Fruit fly (Drosophila melanogaster) whole organism, embryonic: Measurements from ENCODE around the gene CG6052.

Experiments
- Asciz ChIP-seq: fragments of 200-800 bp; sonication (Bioruptor generic); optimal IDR thresholded peaks from 2 replicates; lab custom pipeline; 2017; ENCODE audit warnings: missing biosample characterization, mild to moderate bottlenecking, missing genetic modification characterization, missing genetic modification reagents
- Atf6 ChIP-seq: fragments of 200-800 bp; sonication (Bioruptor generic); IDR thresholded peaks from 2 replicates; pipeline ENCODE4 v1.3.6; 2022; ENCODE audit warnings: missing biosample characterization, missing genetic modification characterization
- CG10979 ChIP-seq: fragments of 200-800 bp; sonication (Bioruptor generic); optimal IDR thresholded peaks from 2 replicates; lab custom pipeline; 2018; ENCODE audit warnings: missing biosample characterization, mild to moderate bottlenecking, missing genetic modification characterization, moderate library complexity
- CG12659 ChIP-seq: fragments of 200-800 bp; sonication (Bioruptor generic); optimal IDR thresholded peaks from 3 replicates; lab custom pipeline; 2017; ENCODE audit warnings: mild to moderate bottlenecking, missing biosample characterization, missing genetic modification reagents, missing genetic modification characterization
- CG14667 ChIP-seq: fragments of 200-800 bp; sonication (Bioruptor generic); IDR thresholded peaks from 2 replicates; pipeline ENCODE4 v1.3.6; 2022; ENCODE audit warnings: missing biosample characterization, missing genetic modification characterization
- CG17328 ChIP-seq: fragments of 200-800 bp; sonication (Bioruptor generic); IDR thresholded peaks from 2 replicates; pipeline ENCODE4 v1.3.6; 2022; ENCODE audit warnings: missing biosample characterization, missing genetic modification characterization
- CG18476 ChIP-seq: fragments of 200-800 bp; sonication (Bioruptor generic); optimal IDR thresholded peaks from 2 replicates; lab custom pipeline; 2016; ENCODE audit warnings: missing biosample characterization, mild to moderate bottlenecking, missing genetic modification characterization
- CG3065 ChIP-seq: fragments of 200-800 bp; sonication (Bioruptor generic); optimal IDR thresholded peaks from 2 replicates; lab custom pipeline; 2016; ENCODE audit warnings: missing biosample characterization, missing genetic modification characterization
- CG31388 ChIP-seq: fragments of 200-800 bp; sonication (Bioruptor generic); optimal IDR thresholded peaks from 2 replicates; lab custom pipeline; 2016; ENCODE audit warnings: missing biosample characterization, missing genetic modification characterization
- CG3407 ChIP-seq: fragments of 200-800 bp; sonication (Bioruptor generic); optimal IDR thresholded peaks from 2 replicates; lab custom pipeline; 2018; ENCODE audit warnings: missing biosample characterization, mild to moderate bottlenecking, missing genetic modification characterization
- CG4820 ChIP-seq: fragments of 200-800 bp; sonication (Bioruptor generic); optimal IDR thresholded peaks from 3 replicates; lab custom pipeline; 2016; ENCODE audit warnings: missing biosample characterization, missing genetic modification characterization
- CG4854 ChIP-seq: fragments of 200-800 bp; sonication (Bioruptor generic); optimal IDR thresholded peaks from 2 replicates; lab custom pipeline; 2016; ENCODE audit warnings: missing biosample characterization, missing genetic modification characterization, inconsistent platforms
- CG6175 ChIP-seq: fragments of 200-800 bp; sonication (Bioruptor generic); IDR thresholded peaks from 3 replicates; pipeline ENCODE4 v1.3.6; 2022; ENCODE audit warnings: missing biosample characterization, missing genetic modification characterization
- CG7372 ChIP-seq: fragments of 200-800 bp; sonication (Bioruptor generic); IDR thresholded peaks from 2 replicates; pipeline ENCODE4 v1.3.6; 2022; ENCODE audit warnings: missing biosample characterization, missing genetic modification characterization
- CG9932 ChIP-seq: fragments of 200-800 bp; sonication (Bioruptor generic); IDR thresholded peaks from 2 replicates; pipeline ENCODE4 v1.3.6; 2022; ENCODE audit warnings: missing biosample characterization, missing genetic modification characterization
- CTCF ChIP-seq: fragments of 200-800 bp; sonication (Bioruptor generic); optimal IDR thresholded peaks from 2 replicates; lab custom pipeline; 2017; ENCODE audit warnings: missing biosample characterization, mild to moderate bottlenecking, missing genetic modification characterization, moderate library complexity
- CrebB ChIP-seq: fragments of 200-800 bp; sonication (Bioruptor generic); optimal IDR thresholded peaks from 3 replicates; lab custom pipeline; 2018; ENCODE audit warnings: missing biosample characterization, mild to moderate bottlenecking, missing genetic modification characterization
- D19A ChIP-seq: fragments of 200-800 bp; optimal IDR thresholded peaks from 3 replicates; lab custom pipeline; 2019; ENCODE audit warnings: missing biosample characterization, mild to moderate bottlenecking, missing genetic modification characterization, moderate library complexity
- Deaf1 ChIP-seq: fragments of 200-800 bp; optimal IDR thresholded peaks from 3 replicates; lab custom pipeline; 2019; ENCODE audit warnings: missing biosample characterization, mild to moderate bottlenecking, missing genetic modification characterization, moderate library complexity
- Dip2 ChIP-seq: fragments of 200-800 bp; sonication (Bioruptor generic); IDR thresholded peaks from 2 replicates; pipeline ENCODE4 v1.3.6; 2022; ENCODE audit warnings: missing biosample characterization, missing genetic modification characterization
- Dll ChIP-seq: fragments of 200-800 bp; sonication (Bioruptor generic); IDR thresholded peaks from 4 replicates; pipeline ENCODE4 v1.3.6; 2022; ENCODE audit warnings: missing biosample characterization, missing genetic modification characterization; ENCODE audit not compliant: partially characterized antibody
- Doc2 ChIP-seq: fragments of 200-800 bp; sonication (Bioruptor generic); IDR thresholded peaks from 2 replicates; pipeline ENCODE4 v1.3.6; 2022; ENCODE audit warnings: missing biosample characterization, missing genetic modification characterization
- HmgZ ChIP-seq: fragments of 200-800 bp; sonication (Bioruptor generic); optimal IDR thresholded peaks from 2 replicates; lab custom pipeline; 2018; ENCODE audit warnings: missing biosample characterization, mild to moderate bottlenecking, missing genetic modification characterization
- Med ChIP-seq: fragments of 200-800 bp; sonication (Bioruptor generic); peaks from one replicate; lab custom pipeline; 2016; ENCODE audit warnings: missing biosample characterization, missing genetic modification characterization, mild to moderate bottlenecking, inconsistent platforms, moderate library complexity
- NC2α ChIP-seq: fragments of 200-800 bp; sonication (Bioruptor generic); optimal IDR thresholded peaks from 2 replicates; lab custom pipeline; 2016; ENCODE audit warnings: missing biosample characterization, missing genetic modification characterization
- Optix ChIP-seq: fragments of 200-800 bp; sonication (Bioruptor generic); IDR thresholded peaks from 3 replicates; pipeline ENCODE4 v1.3.6; 2022; ENCODE audit warnings: missing biosample characterization, missing genetic modification characterization
- bab2 ChIP-seq: fragments of 200-800 bp; sonication (Bioruptor generic); optimal IDR thresholded peaks from 2 replicates; lab custom pipeline; 2016; ENCODE audit warnings: missing biosample characterization, missing genetic modification characterization
- caup ChIP-seq: fragments of 200-800 bp; sonication (Bioruptor generic); optimal IDR thresholded peaks from 3 replicates; lab custom pipeline; 2017; ENCODE audit warnings: missing biosample characterization, mild to moderate bottlenecking, missing genetic modification characterization, moderate library complexity; ENCODE audit not compliant: severe bottlenecking
- chm ChIP-seq: fragments of 200-800 bp; sonication (Bioruptor generic); IDR thresholded peaks from 2 replicates; pipeline ENCODE4 v1.3.6; 2022; ENCODE audit warnings: missing biosample characterization, missing genetic modification characterization
- corto ChIP-seq: fragments of 200-800 bp; sonication (Bioruptor generic); optimal IDR thresholded peaks from 2 replicates; lab custom pipeline; 2016; ENCODE audit warnings: missing biosample characterization, mild to moderate bottlenecking, missing genetic modification characterization, moderate library complexity
- crol ChIP-seq: fragments of 200-800 bp; sonication (Bioruptor generic); IDR thresholded peaks from 2 replicates; pipeline ENCODE4 v1.3.6; 2022; ENCODE audit warnings: missing biosample characterization, missing genetic modification characterization
- ems ChIP-seq: fragments of 200-800 bp; sonication (Bioruptor generic); optimal IDR thresholded peaks from 3 replicates; lab custom pipeline; 2016; ENCODE audit warnings: missing biosample characterization, missing genetic modification characterization
- fd64A ChIP-seq: fragments of 200-800 bp; sonication (Bioruptor generic); optimal IDR thresholded peaks from 3 replicates; lab custom pipeline; 2018; ENCODE audit warnings: missing biosample characterization, mild to moderate bottlenecking, missing genetic modification characterization
- fu2 ChIP-seq: fragments of 200-800 bp; sonication (Bioruptor generic); optimal IDR thresholded peaks from 2 replicates; lab custom pipeline; 2016; ENCODE audit warnings: missing biosample characterization, missing genetic modification characterization
- gsb-n ChIP-seq: fragments of 200-800 bp; sonication (Bioruptor generic); optimal IDR thresholded peaks from 3 replicates; lab custom pipeline; 2018; ENCODE audit warnings: missing biosample characterization, mild to moderate bottlenecking, missing genetic modification characterization
- h ChIP-seq: fragments of >200 bp; optimal IDR thresholded peaks from 2 replicates; lab custom pipeline; 2017
- ham ChIP-seq: fragments of 200-800 bp; sonication (Bioruptor generic); IDR thresholded peaks from 2 replicates; pipeline ENCODE4 v1.3.6; 2022; ENCODE audit warnings: missing biosample characterization, missing genetic modification characterization
- jigr1 ChIP-seq: fragments of 200-800 bp; sonication (Bioruptor generic); IDR thresholded peaks from 3 replicates; pipeline ENCODE4 v1.3.6; 2022; ENCODE audit warnings: missing biosample characterization, missing genetic modification characterization
- klu ChIP-seq: fragments of 200-800 bp; sonication (Bioruptor generic); IDR thresholded peaks from 2 replicates; pipeline ENCODE4 v1.3.6; 2022; ENCODE audit warnings: missing biosample characterization, missing genetic modification characterization
- lola ChIP-seq, 3 experiments: fragments of >200 bp in 2 of 3; fragments of 200-800 bp in 1 of 3; sonication (Bioruptor generic) in 1 of 3; optimal IDR thresholded peaks; 2 replicates each; lab custom pipeline; 2017 to 2019; ENCODE audit warnings: missing biosample characterization in 3 of 3, missing genetic modification characterization in 3 of 3, mild to moderate bottlenecking in 1 of 3, moderate library complexity in 1 of 3
- luna ChIP-seq: fragments of 200-800 bp; sonication (Bioruptor generic); optimal IDR thresholded peaks from 2 replicates; lab custom pipeline; 2016; ENCODE audit warnings: missing biosample characterization, missing genetic modification characterization
- onecut ChIP-seq: fragments of 200-800 bp; sonication (Bioruptor generic); IDR thresholded peaks from 2 replicates; pipeline ENCODE4 v1.3.6; 2022; ENCODE audit warnings: missing biosample characterization, missing genetic modification characterization
- pnt ChIP-seq: fragments of 200-800 bp; sonication (Bioruptor generic); optimal IDR thresholded peaks from 3 replicates; lab custom pipeline; 2016; ENCODE audit warnings: missing biosample characterization, missing genetic modification characterization
- sc ChIP-seq, 3 experiments: fragments of >200 bp in 2 of 3; fragments of 200-800 bp in 1 of 3; sonication (Bioruptor generic) in 1 of 3; optimal IDR thresholded peaks; 2 replicates in 2 of 3; 3 replicates in 1 of 3; lab custom pipeline; 2017; ENCODE audit warnings: mild to moderate bottlenecking in 1 of 3, missing biosample characterization in 1 of 3, missing genetic modification characterization in 1 of 3, missing genetic modification reagents in 1 of 3
- scrt ChIP-seq: fragments of 200-800 bp; sonication (Bioruptor generic); optimal IDR thresholded peaks from 2 replicates; lab custom pipeline; 2018; ENCODE audit warnings: missing biosample characterization, mild to moderate bottlenecking, missing genetic modification characterization, moderate library complexity
- slp2 ChIP-seq: fragments of 200-800 bp; sonication (Bioruptor generic); optimal IDR thresholded peaks from 2 replicates; lab custom pipeline; 2016; ENCODE audit warnings: missing biosample characterization, missing genetic modification characterization
- sna ChIP-seq: fragments of 200-800 bp; sonication (Bioruptor generic); IDR thresholded peaks from 2 replicates; pipeline ENCODE4 v1.3.6; 2022; ENCODE audit warnings: missing biosample characterization, missing genetic modification characterization; ENCODE audit not compliant: partially characterized antibody
- sob ChIP-seq: fragments of 200-800 bp; sonication (Bioruptor generic); IDR thresholded peaks from 2 replicates; pipeline ENCODE4 v1.3.6; 2022; ENCODE audit warnings: missing biosample characterization, missing genetic modification characterization
- sr ChIP-seq: fragments of 200-800 bp; sonication (Bioruptor generic); IDR thresholded peaks from 3 replicates; pipeline ENCODE4 v1.3.6; 2022; ENCODE audit warnings: missing biosample characterization, missing genetic modification characterization
- tin ChIP-seq: fragments of 200-800 bp; sonication (Bioruptor generic); optimal IDR thresholded peaks from 3 replicates; lab custom pipeline; 2016; ENCODE audit warnings: missing biosample characterization, missing genetic modification characterization
- ttk ChIP-seq: fragments of 200-800 bp; sonication (Bioruptor generic); IDR thresholded peaks from 2 replicates; pipeline ENCODE4 v2.1.2; 2022; ENCODE audit warnings: missing biosample characterization, missing genetic modification characterization

CG6052 gene

dm6 chr3L:17740471-17740870 is 11.3 kb upstream of the CG6052 start, which contains the start of gene CG7460 (continued):
- no peak for TF ChIP-seq corto (GFP tag; lab: Kevin White, UChicago)
- no peak for TF ChIP-seq CG4820 (GFP tag; lab: Kevin White, UChicago)
- TF ChIP-seq CG18476 (GFP tag; lab: Kevin White, UChicago), result no peak
- TF ChIP-seq jigr1 (GFP tag; lab: Robert Waterston, UW), result no peak
- peak; percentile 51 for TF ChIP-seq CrebB (tag; lab: Kevin White, UChicago)
- TF ChIP-seq ems (GFP tag; lab: Kevin White, UChicago), result no peak
- TF ChIP-seq Dip2 (GFP tag; lab: Robert Waterston, UW), result no peak

- no peak for TF ChIP-seq Asciz
- no peak for TF ChIP-seq CG17328 (GFP tag; lab: Robert Waterston, UW)
- peak; percentile 33; the same call in 1 of the 2 replicates for TF ChIP-seq klu (GFP tag; lab: Robert Waterston, UW)
- TF ChIP-seq sc (optimal IDR thresholded peaks at IDR 0.05; lab: Kevin White, UChicago), result no peak
- no peak for TF ChIP-seq sc (GFP tag; optimal IDR thresholded peaks at IDR 0.05; lab: Kevin White, UChicago)
- TF ChIP-seq CG12659 (GFP tag; lab: Kevin White, UChicago), result no peak
- no peak for TF ChIP-seq pnt
- TF ChIP-seq CG3407 (GFP tag; lab: Kevin White, UChicago), result no peak
- no peak for TF ChIP-seq CG18476 (GFP tag; lab: Kevin White, UChicago)
- no peak for TF ChIP-seq lola (GFP tag; optimal IDR thresholded peaks at IDR 0.05; lab: Kevin White, UChicago)
- TF ChIP-seq HmgZ (tag; lab: Kevin White, UChicago), result peak; percentile 31
- no peak for TF ChIP-seq CG3065 (GFP tag; lab: Kevin White, UChicago)
- TF ChIP-seq CG9932 (GFP tag; lab: Robert Waterston, UW), result no peak
- TF ChIP-seq sob (GFP tag; lab: Robert Waterston, UW), result no peak
- no peak for TF ChIP-seq ttk
- no peak for TF ChIP-seq onecut
- peak; percentile 69; the same call in 2 of the 3 replicates for TF ChIP-seq sr (GFP tag; lab: Robert Waterston, UW)
- no peak for TF ChIP-seq CG14667 (GFP tag; lab: Robert Waterston, UW)
- no peak for TF ChIP-seq CG10979 (tag; lab: Kevin White, UChicago)
- TF ChIP-seq ham (GFP tag; lab: Robert Waterston, UW), result 0 out of 2 replicates have a peak, but pooled peaks have one; percentile 34
- no peak for TF ChIP-seq CG4854 (GFP tag; lab: Kevin White, UChicago)
- no peak for TF ChIP-seq sna
- no peak for TF ChIP-seq NC2α (GFP tag; lab: Kevin White, UChicago)
- TF ChIP-seq Doc2 (GFP tag; lab: Robert Waterston, UW), result no peak
- TF ChIP-seq h (lab: Kevin White, UChicago), result no peak
- no peak for TF ChIP-seq slp2
- no peak for TF ChIP-seq fd64A (GFP tag; lab: Kevin White, UChicago)
- no peak for TF ChIP-seq Optix (GFP tag; lab: Robert Waterston, UW)
- no peak for TF ChIP-seq Dip2 (GFP tag; lab: Robert Waterston, UW)
- TF ChIP-seq tin, result no peak
- no peak for TF ChIP-seq luna (GFP tag; lab: Kevin White, UChicago)
- TF ChIP-seq D19A (tag; lab: Kevin White, UChicago), result no peak
- no peak for TF ChIP-seq bab2 (GFP tag; lab: Kevin White, UChicago)
- TF ChIP-seq Atf6 (GFP tag; lab: Robert Waterston, UW), result no peak
- TF ChIP-seq crol, result no peak
- peak; percentile 54 for TF ChIP-seq Med (GFP tag; lab: Kevin White, UChicago)
- TF ChIP-seq Deaf1 (tag; lab: Kevin White, UChicago), result no peak
- no peak for TF ChIP-seq CG31388 (GFP tag; lab: Kevin White, UChicago)
- no peak for TF ChIP-seq gsb-n (tag; lab: Kevin White, UChicago)
- TF ChIP-seq CG6175, result no peak
- no peak for TF ChIP-seq chm
- TF ChIP-seq Dll, result no peak
- no peak for TF ChIP-seq caup (GFP tag; lab: Kevin White, UChicago)
- no peak for TF ChIP-seq fu2 (GFP tag; lab: Kevin White, UChicago)
- no peak for TF ChIP-seq scrt (GFP tag; lab: Kevin White, UChicago)
- TF ChIP-seq CTCF (GFP tag; lab: Kevin White, UChicago), result peak; percentile 43
- TF ChIP-seq CG7372 (GFP tag; lab: Robert Waterston, UW), result no peak
Observed at dm6 chr3L:17739627-17740026, 10.4 kb upstream of the CG6052 start.
